Fruit fly (Drosophila melanogaster): Measurements from ENCODE around the gene CG42763.

DNA sequence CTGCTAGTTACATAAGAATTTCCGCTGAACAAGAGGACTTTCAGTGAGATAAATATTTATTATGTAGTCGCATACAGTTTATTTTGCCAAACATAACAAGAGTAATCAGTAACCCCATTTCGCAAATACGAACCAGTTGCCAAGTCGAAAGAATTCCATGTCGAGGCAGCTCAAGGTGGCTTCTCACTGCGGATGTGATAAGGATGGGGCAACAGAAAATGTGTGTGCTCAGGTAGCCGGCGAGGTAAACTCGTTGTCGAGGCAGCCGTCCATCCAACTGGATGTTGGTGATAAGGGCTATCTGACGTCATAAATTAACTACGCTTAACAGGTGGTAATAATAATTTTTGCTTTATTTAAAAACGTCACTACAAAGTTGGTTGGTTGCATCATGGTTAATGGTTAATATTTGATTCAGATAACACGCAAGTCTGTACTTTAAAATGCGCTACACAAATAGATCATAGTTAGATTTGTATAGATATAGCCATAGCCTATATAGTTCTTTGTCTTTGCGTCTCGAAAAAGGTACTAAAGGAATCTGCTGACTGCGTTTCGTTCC is 28.2 kb downstream of the CG42763 start:
- TF ChIP-seq Mnt (GFP tag; optimal IDR thresholded peaks at IDR 0.05) (no peak), CG11617 (GFP tag; optimal IDR thresholded peaks at IDR 0.05) (no peak), kay (GFP tag; ENCODE audit: borderline replicate concordance) (no peak), CG7045 (GFP tag; optimal IDR thresholded peaks at IDR 0.05) (no peak), CG7101 (tag; optimal IDR thresholded peaks at IDR 0.05) (no peak)
